Fruit fly (Drosophila melanogaster): ENCODE results near the gene CG13310.

The CG13310 gene

dm6 chr3L:8765493-8765892 lies 34.8 kb downstream of the CG13310 start (continued):
- TF ChIP-seq Dp (GFP tag; optimal IDR thresholded peaks at IDR 0.05) (no peak), CG4328 (GFP tag; optimal IDR thresholded peaks at IDR 0.05) (no peak), Six4 (GFP tag; optimal IDR thresholded peaks at IDR 0.05) (no peak), CG9817 (tag; optimal IDR thresholded peaks at IDR 0.05) (no peak), CG14860 (GFP tag; IDR thresholded peaks at IDR 0.05; ENCODE audit: partially characterized antibody) (no peak), ac (GFP tag; optimal IDR thresholded peaks at IDR 0.05) (no peak), CG14965 (GFP tag; optimal IDR thresholded peaks at IDR 0.05; ENCODE audit: borderline replicate concordance) (no peak), insv (GFP tag; optimal IDR thresholded peaks at IDR 0.05) (no peak), Ptx1 (GFP tag; IDR thresholded peaks at IDR 0.05) (peak; percentile 12), p53 (GFP tag; optimal IDR thresholded peaks at IDR 0.05) (no peak), nau (GFP tag; optimal IDR thresholded peaks at IDR 0.05) (no peak), dati (GFP tag; IDR thresholded peaks at IDR 0.05) (peak; percentile 47; the same call in 1 of the 2 replicates), nom (GFP tag; optimal IDR thresholded peaks at IDR 0.05) (no peak), CG6765 (GFP tag; optimal IDR thresholded peaks at IDR 0.05) (no peak), CG11696 (GFP tag; IDR thresholded peaks at IDR 0.05) (0 out of 2 replicates have a peak, but pooled peaks have one; percentile 8), CG3726 (GFP tag; IDR thresholded peaks at IDR 0.05) (peak; percentile 7; the same call in 1 of the 3 replicates), CG16779 (GFP tag; IDR thresholded peaks at IDR 0.05) (no peak), CG6683 (GFP tag; optimal IDR thresholded peaks at IDR 0.05) (no peak), cg (GFP tag; optimal IDR thresholded peaks at IDR 0.05) (peak; percentile 10), CG7786 (GFP tag; optimal IDR thresholded peaks at IDR 0.05) (no peak), bigmax (GFP tag; optimal IDR thresholded peaks at IDR 0.05) (no peak), ind (GFP tag; optimal IDR thresholded peaks at IDR 0.05) (no peak), tgo (GFP tag; IDR thresholded peaks at IDR 0.05) (peak; percentile 6), CG11398 (GFP tag; optimal IDR thresholded peaks at IDR 0.05) (no peak), CG16813 (GFP tag; IDR thresholded peaks at IDR 0.05; ENCODE audit: partially characterized antibody) (no peak), jigr1 (GFP tag; IDR thresholded peaks at IDR 0.05) (peak; percentile 5; the same call in 1 of the 3 replicates), stwl (tag; optimal IDR thresholded peaks at IDR 0.05) (peak; percentile 20), CG7963 (GFP tag; IDR thresholded peaks at IDR 0.05; ENCODE audit: partially characterized antibody) (no peak), CG11504 (tag; optimal IDR thresholded peaks at IDR 0.05) (peak; percentile 96), gsb-n (tag; optimal IDR thresholded peaks at IDR 0.05) (peak; percentile 77), CG4730 (GFP tag; IDR thresholded peaks at IDR 0.05) (peak; percentile 8; the same call in 1 of the 2 replicates), abd-A (tag; optimal IDR thresholded peaks at IDR 0.05) (no peak), CG12219 (GFP tag; optimal IDR thresholded peaks at IDR 0.05) (no peak), pb (GFP tag; optimal IDR thresholded peaks at IDR 0.05) (no peak), Hmr (GFP tag; optimal IDR thresholded peaks at IDR 0.05) (no peak), az2 (GFP tag; optimal IDR thresholded peaks at IDR 0.05) (no peak), CG8359 (GFP tag; optimal IDR thresholded peaks at IDR 0.05; ENCODE audit: borderline replicate concordance) (no peak), jumu (GFP tag; optimal IDR thresholded peaks at IDR 0.05) (no peak), phol (tag; optimal IDR thresholded peaks at IDR 0.05) (no peak), CG30020 (tag; optimal IDR thresholded peaks at IDR 0.05) (no peak), zen (tag; optimal IDR thresholded peaks at IDR 0.05) (no peak), CG10565 (GFP tag; optimal IDR thresholded peaks at IDR 0.05) (no peak), CG11723 (GFP tag; optimal IDR thresholded peaks at IDR 0.05) (no peak), cato (GFP tag; optimal IDR thresholded peaks at IDR 0.05; ENCODE audit: borderline replicate concordance) (no peak), zf30C (GFP tag; optimal IDR thresholded peaks at IDR 0.05) (peak; percentile 71), yki (optimal IDR thresholded peaks at IDR 0.05) (no peak), sima (GFP tag; optimal IDR thresholded peaks at IDR 0.05) (no peak), knrl (GFP tag; IDR thresholded peaks at IDR 0.05; ENCODE audit: partially characterized antibody) (no peak), CG18764 (GFP tag; optimal IDR thresholded peaks at IDR 0.05) (no peak), schlank (tag; optimal IDR thresholded peaks at IDR 0.05) (no peak), crol (GFP tag; IDR thresholded peaks at IDR 0.05) (no peak)

All from whole organism, embryonic.